Worm (Caenorhabditis elegans): Measurements from ENCODE around the gene dph-1.

The dph-1 gene

ce11 chrIII:3703397-3703796, 3.3 kb upstream of the dph-1 start, which contains the start of gene C14B1.3 (continued):
- TF ChIP-seq R02D3.7 (tag; optimal IDR thresholded peaks at IDR 0.05) (no peak), C34F6.9 (tag; optimal IDR thresholded peaks at IDR 0.05) (peak; percentile 86), nhr-11 (tag; optimal IDR thresholded peaks at IDR 0.05) (no peak), lin-39 (tag; optimal IDR thresholded peaks at IDR 0.05) (no peak)

ce11 chrIII:3704967-3705366, 1.7 kb upstream of the dph-1 start, which contains the start of gene wdr-5.1:
Gene wdr-5.1, plus strand, starts transcription at chrIII:3705285.
- TF ChIP-seq skn-1 (tag; optimal IDR thresholded peaks at IDR 0.05) (no peak), C34F6.9 (tag; optimal IDR thresholded peaks at IDR 0.05) (peak; percentile 13), nhr-237 (tag; optimal IDR thresholded peaks at IDR 0.05) (no peak), blmp-1 (tag; optimal IDR thresholded peaks at IDR 0.05; ENCODE audit: insufficient read depth) (peak; percentile 15), zag-1 (tag; optimal IDR thresholded peaks at IDR 0.05) (no peak), gmeb-1 (tag; optimal IDR thresholded peaks at IDR 0.05) (peak; percentile 26), sma-3 (GFP tag; optimal IDR thresholded peaks at IDR 0.05) (peak; percentile 21), nhr-129 (tag; optimal IDR thresholded peaks at IDR 0.05) (peak; percentile 22), lsy-2 (tag; optimal IDR thresholded peaks at IDR 0.05) (peak in 1 of 2 experiments; percentile 49), unc-55 (GFP tag; optimal IDR thresholded peaks at IDR 0.05) (peak; percentile 44), lin-13 (GFP tag; optimal IDR thresholded peaks at IDR 0.05) (peak; percentile 55), nhr-25 (tag; optimal IDR thresholded peaks at IDR 0.05) (peak; percentile 25)

ce11 chrIII:3709030-3709429, 2.3 kb downstream of the dph-1 start, which contains the start of gene alkb-8:
Gene alkb-8, plus strand, starts transcription at chrIII:3709330.
- TF ChIP-seq lin-13 (GFP tag; optimal IDR thresholded peaks at IDR 0.05) = no peak

DNA sequence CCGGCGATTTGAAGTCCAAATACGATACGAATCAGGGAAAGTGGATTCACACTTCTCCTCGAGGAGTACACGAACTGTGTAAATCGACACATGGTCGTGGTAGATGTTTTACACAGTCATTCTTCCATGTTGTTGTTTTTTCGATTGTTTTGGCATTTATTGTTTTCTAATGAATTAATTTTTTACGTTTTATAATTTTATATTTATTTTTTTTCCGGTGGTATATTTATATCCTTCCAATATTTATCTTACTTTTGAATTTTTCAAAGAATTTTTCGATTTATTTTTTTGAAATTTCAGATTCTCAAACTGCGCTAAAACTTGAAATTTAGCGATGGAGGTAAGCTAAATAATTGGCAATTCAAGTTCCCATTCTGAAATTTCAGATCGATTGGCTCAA, 6.5 kb downstream of the dph-1 start, which contains the start of gene nrde-1:
Gene nrde-1 (plus strand): TSS at position 301 of the 400 bp plus-strand sequence.
- TF ChIP-seq elt-1 (tag; optimal IDR thresholded peaks at IDR 0.05) (no peak), nhr-11 (tag; optimal IDR thresholded peaks at IDR 0.05) (no peak), ztf-1 (GFP tag; conservative IDR thresholded peaks at IDR 0.05) (no peak), ama-1 (optimal IDR thresholded peaks at IDR 0.05) (no peak), nhr-23 (tag; optimal IDR thresholded peaks at IDR 0.05) (no peak), nhr-25 (tag; optimal IDR thresholded peaks at IDR 0.05) (no peak)

DNA sequence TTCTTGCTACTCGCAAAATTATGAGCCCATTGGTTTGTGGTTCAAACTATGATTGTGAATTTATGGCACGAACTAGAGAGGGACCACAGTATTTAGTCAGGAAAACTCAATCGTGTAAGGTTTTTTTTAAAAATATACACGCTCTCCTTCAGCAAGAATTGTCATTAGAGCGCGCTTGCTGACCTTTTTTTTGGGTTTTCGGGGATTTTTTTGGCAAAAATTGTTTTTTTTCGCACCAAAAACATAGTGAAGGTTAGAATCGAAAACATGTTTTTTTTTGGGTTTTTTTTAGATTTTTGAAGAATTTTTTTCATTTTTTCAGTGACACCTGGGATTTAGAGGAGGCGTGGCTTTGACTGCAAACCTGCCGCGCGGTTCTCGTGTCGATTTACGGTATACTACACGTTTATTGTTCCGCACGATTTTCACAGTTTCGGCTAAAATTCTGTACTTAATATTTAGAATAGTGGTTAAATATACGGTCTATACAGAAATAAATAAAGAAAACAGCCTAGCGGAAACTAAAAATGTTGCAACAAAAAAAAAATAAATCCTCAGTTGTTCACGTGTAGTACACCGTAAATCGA, 9.5 kb downstream of the dph-1 start:
- TF ChIP-seq sma-9 (GFP tag; optimal IDR thresholded peaks at IDR 0.05) (no peak), sma-9 (tag; optimal IDR thresholded peaks at IDR 0.05) (no peak), unc-55 (GFP tag; optimal IDR thresholded peaks at IDR 0.05) (no peak), blmp-1 (tag; optimal IDR thresholded peaks at IDR 0.05; ENCODE audit: insufficient read depth) (no peak), nhr-129 (tag; optimal IDR thresholded peaks at IDR 0.05) (no peak), unc-39 (tag; optimal IDR thresholded peaks at IDR 0.05) (no peak), nhr-10 (tag; optimal IDR thresholded peaks at IDR 0.05) (no peak), alr-1 (tag; optimal IDR thresholded peaks at IDR 0.05) (no peak)

DNA sequence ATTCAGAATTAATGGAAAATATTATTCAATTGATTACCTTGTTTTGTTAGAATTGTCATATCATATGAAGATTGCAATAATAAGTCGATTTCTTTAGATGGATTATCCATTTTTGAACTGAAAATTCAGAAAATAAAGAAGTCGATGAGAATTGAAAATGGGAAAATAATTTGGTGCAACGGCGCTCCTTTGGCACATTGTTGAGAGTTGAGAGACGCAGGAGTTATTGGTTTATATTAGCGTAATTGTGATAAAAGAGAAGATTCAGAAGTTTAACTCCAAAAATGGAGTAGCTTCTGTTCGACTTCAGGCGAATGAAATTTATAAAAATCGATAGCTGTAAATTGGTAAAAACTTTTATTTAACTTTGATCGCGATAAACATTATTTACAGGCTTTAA, 12.9 kb downstream of the dph-1 start, which contains the start of gene C14B1.8:
Gene C14B1.8 (minus strand): TSS at position 117 of the 400 bp plus-strand sequence.
- TF ChIP-seq ceh-16 (tag; optimal IDR thresholded peaks at IDR 0.05) (no peak), R02D3.7 (tag; optimal IDR thresholded peaks at IDR 0.05) (no peak), skn-1 (tag; optimal IDR thresholded peaks at IDR 0.05) (no peak), unc-55 (GFP tag; optimal IDR thresholded peaks at IDR 0.05) (peak; percentile 62)

ce11 chrIII:3723726-3724125, 17.0 kb downstream of the dph-1 start:
- TF ChIP-seq mdl-1 (tag; optimal IDR thresholded peaks at IDR 0.05) (no peak), unc-55 (GFP tag; optimal IDR thresholded peaks at IDR 0.05) (no peak), nhr-6 (tag; optimal IDR thresholded peaks at IDR 0.05) (no peak), sem-4 (tag; optimal IDR thresholded peaks at IDR 0.05) (no peak), sma-3 (GFP tag; optimal IDR thresholded peaks at IDR 0.05) (no peak), nhr-10 (tag; optimal IDR thresholded peaks at IDR 0.05) (no peak), nhr-25 (tag; optimal IDR thresholded peaks at IDR 0.05) (no peak)
